Fruit fly (Drosophila melanogaster) whole organism, wandering third instar larva: ENCODE results near the gene spen.
A peak's percentile ranks its signal among the peaks of the same experiment; 100 is the strongest.

Experiments
- Abd-B ChIP-seq: fragments of >200 bp; optimal IDR thresholded peaks from 2 replicates; lab custom pipeline; 2017; ENCODE audit warnings: missing biosample characterization, missing genetic modification characterization
- CG32264 ChIP-seq: fragments of 200-800 bp; sonication (Bioruptor generic); optimal IDR thresholded peaks from 2 replicates; lab custom pipeline; 2016; ENCODE audit warnings: missing biosample characterization, missing genetic modification characterization
- CG9705 ChIP-seq: fragments of 200-800 bp; sonication (Bioruptor generic); optimal IDR thresholded peaks from 2 replicates; lab custom pipeline; 2018; ENCODE audit warnings: missing biosample characterization, mild to moderate bottlenecking, missing genetic modification characterization
- CrebA ChIP-seq: fragments of 200-800 bp; sonication (Bioruptor generic); optimal IDR thresholded peaks from 2 replicates; lab custom pipeline; 2016; ENCODE audit warnings: missing biosample characterization, mild to moderate bottlenecking, missing genetic modification characterization, borderline replicate concordance
- Dfd ChIP-seq: fragments of >200 bp; optimal IDR thresholded peaks from 2 replicates; lab custom pipeline; 2017; ENCODE audit warnings: missing biosample characterization, missing genetic modification characterization
- Dif ChIP-seq: fragments of 200-275, 200-300 bp; sonication (Bioruptor generic); optimal IDR thresholded peaks from 2 replicates; lab custom pipeline; 2018; ENCODE audit warnings: missing biosample characterization, missing genetic modification characterization; ENCODE audit not compliant: partially characterized antibody
- GATAd ChIP-seq: sonication (Bioruptor generic); optimal IDR thresholded peaks from 2 replicates; lab custom pipeline; 2016; ENCODE audit warnings: missing biosample characterization, missing genetic modification characterization
- Hnf4 ChIP-seq: fragments of 200-800 bp; sonication (Bioruptor generic); optimal IDR thresholded peaks from 2 replicates; lab custom pipeline; 2016; ENCODE audit warnings: missing biosample characterization, mild to moderate bottlenecking, missing genetic modification characterization
- Hr78 ChIP-seq: fragments of >200 bp; optimal IDR thresholded peaks from 2 replicates; lab custom pipeline; 2017; ENCODE audit warnings: missing biosample characterization, missing genetic modification characterization
- Hr83 ChIP-seq: fragments of 200-300 bp; sonication (Bioruptor generic); optimal IDR thresholded peaks from 2 replicates; lab custom pipeline; 2016; ENCODE audit warnings: missing biosample characterization, mild to moderate bottlenecking, missing genetic modification characterization, moderate library complexity; ENCODE audit not compliant: poor library complexity, severe bottlenecking
- Mio ChIP-seq: sonication (Bioruptor generic); optimal IDR thresholded peaks from 2 replicates; lab custom pipeline; 2016; ENCODE audit warnings: missing biosample characterization, missing genetic modification characterization
- Myc ChIP-seq: fragments of >200 bp; optimal IDR thresholded peaks from 2 replicates; lab custom pipeline; 2017
- N ChIP-seq: fragments of >200 bp; optimal IDR thresholded peaks from 2 replicates; lab custom pipeline; 2018; ENCODE audit warnings: missing biosample characterization, missing external identifiers, missing genetic modification characterization
- OdsH ChIP-seq: fragments of 200-800 bp; sonication (Bioruptor generic); optimal IDR thresholded peaks from 2 replicates; lab custom pipeline; 2016; ENCODE audit warnings: missing biosample characterization, mild to moderate bottlenecking, missing genetic modification characterization
- Rel ChIP-seq, 2 experiments: fragments of 200-800 bp; sonication (Bioruptor generic) in 1 of 2; optimal IDR thresholded peaks; 2 replicates in 1 of 2; 3 replicates in 1 of 2; lab custom pipeline; 2016 to 2019; ENCODE audit warnings: mild to moderate bottlenecking in 2 of 2, missing biosample characterization in 2 of 2, missing genetic modification characterization in 2 of 2, moderate library complexity in 1 of 2
- Vsx2 ChIP-seq: fragments of 200-300, 225-300 bp; sonication (Bioruptor generic); optimal IDR thresholded peaks from 2 replicates; lab custom pipeline; 2018; ENCODE audit warnings: missing biosample characterization, missing genetic modification characterization; ENCODE audit not compliant: partially characterized antibody
- br ChIP-seq: fragments of 200-800 bp; sonication (Bioruptor generic); optimal IDR thresholded peaks from 2 replicates; lab custom pipeline; 2016; ENCODE audit warnings: missing biosample characterization, missing genetic modification characterization
- brk ChIP-seq: fragments of 200-800 bp; sonication (Bioruptor generic); optimal IDR thresholded peaks from 2 replicates; lab custom pipeline; 2016; ENCODE audit warnings: missing biosample characterization, mild to moderate bottlenecking, missing genetic modification characterization
- dl ChIP-seq, 2 experiments: fragments of 175-275, 200-275 bp in 1 of 2; fragments of 200-275 bp in 1 of 2; sonication (Bioruptor generic); optimal IDR thresholded peaks; lab custom pipeline; 2018; ENCODE audit warnings: mild to moderate bottlenecking in 2 of 2, missing biosample characterization in 2 of 2, missing genetic modification characterization in 2 of 2, moderate library complexity in 2 of 2; ENCODE audit not compliant: partially characterized antibody in 2 of 2, insufficient read depth in 1 of 2
- dmrt93B ChIP-seq: fragments of 200-800 bp; sonication (Bioruptor generic); optimal IDR thresholded peaks from 2 replicates; lab custom pipeline; 2018; ENCODE audit warnings: missing biosample characterization, mild to moderate bottlenecking, missing genetic modification characterization
- dsf ChIP-seq: sonication (Bioruptor generic); optimal IDR thresholded peaks from 2 replicates; lab custom pipeline; 2016; ENCODE audit warnings: missing biosample characterization, missing genetic modification characterization, borderline replicate concordance
- fru ChIP-seq: fragments of 200-800 bp; sonication (Bioruptor generic); optimal IDR thresholded peaks from 3 replicates; lab custom pipeline; 2016; ENCODE audit warnings: missing biosample characterization, mild to moderate bottlenecking, missing genetic modification characterization
- h ChIP-seq: fragments of 200-800 bp; sonication (Bioruptor generic); optimal IDR thresholded peaks from 3 replicates; lab custom pipeline; 2016; ENCODE audit warnings: missing biosample characterization, mild to moderate bottlenecking, missing genetic modification characterization
- jim ChIP-seq: fragments of 175-275, 200-325 bp; sonication (Bioruptor generic); optimal IDR thresholded peaks from 2 replicates; lab custom pipeline; 2016; ENCODE audit warnings: missing biosample characterization, mild to moderate bottlenecking, missing genetic modification characterization
- lola ChIP-seq: fragments of >200 bp; optimal IDR thresholded peaks from 2 replicates; lab custom pipeline; 2017; ENCODE audit warnings: missing biosample characterization, missing genetic modification characterization
- psq ChIP-seq: fragments of 200-800 bp; sonication (Bioruptor generic); optimal IDR thresholded peaks from 3 replicates; lab custom pipeline; 2017; ENCODE audit warnings: missing biosample characterization, mild to moderate bottlenecking, missing genetic modification characterization, moderate library complexity
- rgr ChIP-seq: fragments of 200-800 bp; sonication (Bioruptor generic); optimal IDR thresholded peaks from 3 replicates; lab custom pipeline; 2016; ENCODE audit warnings: missing biosample characterization, mild to moderate bottlenecking, missing genetic modification characterization
- sage ChIP-seq: fragments of 200-800 bp; sonication (Bioruptor generic); optimal IDR thresholded peaks from 2 replicates; lab custom pipeline; 2016; ENCODE audit warnings: missing biosample characterization, mild to moderate bottlenecking, missing genetic modification characterization
- sv ChIP-seq: fragments of 200-800 bp; sonication (Bioruptor generic); optimal IDR thresholded peaks from 3 replicates; lab custom pipeline; 2016; ENCODE audit warnings: missing biosample characterization, missing genetic modification characterization
- tai ChIP-seq: sonication (Bioruptor generic); optimal IDR thresholded peaks from 2 replicates; lab custom pipeline; 2016; ENCODE audit warnings: missing biosample characterization, missing genetic modification characterization
- usp ChIP-seq: fragments of >200 bp; optimal IDR thresholded peaks from 2 replicates; lab custom pipeline; 2017; ENCODE audit warnings: missing biosample characterization, missing genetic modification characterization
- woc ChIP-seq: sonication (Bioruptor generic); optimal IDR thresholded peaks from 2 replicates; lab custom pipeline; 2016; ENCODE audit warnings: missing biosample characterization, mild to moderate bottlenecking, missing genetic modification characterization

Gene spen

dm6 chr2L:225386-225682, 66.5 kb downstream of the spen start:
- TF ChIP-seq tai (GFP tag; lab: Kevin White, UChicago) (no peak), N (GFP tag; lab: Kevin White, UChicago) (no peak), dsf (GFP tag; lab: Kevin White, UChicago) (no peak), brk (GFP tag; lab: Kevin White, UChicago) (no peak), CrebA (GFP tag; lab: Kevin White, UChicago) (no peak), dl (GFP tag; optimal IDR thresholded peaks at IDR 0.05; lab: Kevin White, UChicago; ENCODE audit: insufficient read depth in 1 of 2, partially characterized antibody in 2 of 2) (no peak), psq (GFP tag; lab: Kevin White, UChicago) (no peak), lola (GFP tag; lab: Kevin White, UChicago) (no peak), CG9705 (no peak), Abd-B (no peak), Hr78 (GFP tag; lab: Kevin White, UChicago) (no peak)

- TF ChIP-seq Rel (GFP tag; optimal IDR thresholded peaks at IDR 0.05; lab: Kevin White, UChicago) (no peak), Rel (tag; optimal IDR thresholded peaks at IDR 0.05; lab: Kevin White, UChicago) (peak; percentile 76), tai (GFP tag; lab: Kevin White, UChicago) (no peak)
Measured at dm6 chr2L:228246-228645, 69.4 kb downstream of the spen start.

- no peak for TF ChIP-seq Myc
- no peak for TF ChIP-seq Hr78 (GFP tag; lab: Kevin White, UChicago)
- TF ChIP-seq dl (GFP tag; optimal IDR thresholded peaks at IDR 0.05; lab: Kevin White, UChicago; ENCODE audit: insufficient read depth in 1 of 2, partially characterized antibody in 2 of 2) = no peak
- no peak for TF ChIP-seq h
- no peak for TF ChIP-seq OdsH
- no peak for TF ChIP-seq dsf (GFP tag; lab: Kevin White, UChicago)
- TF ChIP-seq Dfd (GFP tag; lab: Kevin White, UChicago) = no peak
- no peak for TF ChIP-seq sage (GFP tag; lab: Kevin White, UChicago)
- no peak for TF ChIP-seq fru (GFP tag; lab: Kevin White, UChicago)
- no peak for TF ChIP-seq dmrt93B (GFP tag; lab: Kevin White, UChicago)
- no peak for TF ChIP-seq CG9705
- no peak for TF ChIP-seq Mio (GFP tag; lab: Kevin White, UChicago)
Measured at dm6 chr2L:232187-232586, 73.4 kb downstream of the spen start, which contains the start of gene CG13693. Gene CG13693, plus strand, starts transcription at chr2L:232487.

- TF ChIP-seq GATAd (GFP tag; lab: Kevin White, UChicago) (no peak), Dfd (GFP tag; lab: Kevin White, UChicago) (peak; percentile 91)
Measured at dm6 chr2L:240176-240769, 81.4 kb downstream of the spen start.

dm6 chr2L:241415-241814, 82.6 kb downstream of the spen start:
- TF ChIP-seq Dif (GFP tag; lab: Kevin White, UChicago) (no peak), Vsx2 (GFP tag; lab: Kevin White, UChicago) (no peak), Dfd (GFP tag; lab: Kevin White, UChicago) (peak; percentile 91)
- TF ChIP-seq, all 38 proteins: peak for 1

- no peak for TF ChIP-seq Hnf4 (GFP tag; lab: Kevin White, UChicago)
- no peak for TF ChIP-seq woc (GFP tag; lab: Kevin White, UChicago)
- TF ChIP-seq Myc = no peak
- TF ChIP-seq br (GFP tag; lab: Kevin White, UChicago) = no peak
- TF ChIP-seq Abd-B = no peak
- no peak for TF ChIP-seq dmrt93B (GFP tag; lab: Kevin White, UChicago)
- no peak for TF ChIP-seq rgr (GFP tag; lab: Kevin White, UChicago)
- no peak for TF ChIP-seq sage (GFP tag; lab: Kevin White, UChicago)
Measured at dm6 chr2L:243123-243522, 84.3 kb downstream of the spen start.

dm6 chr2L:243819-244218, 85.0 kb downstream of the spen start:
- no peak for TF ChIP-seq Hr83 (GFP tag; lab: Kevin White, UChicago)
- TF ChIP-seq Mio (GFP tag; lab: Kevin White, UChicago) = no peak
- TF ChIP-seq CG32264 (GFP tag; lab: Kevin White, UChicago) = no peak
- no peak for TF ChIP-seq sage (GFP tag; lab: Kevin White, UChicago)
- TF ChIP-seq lola (GFP tag; lab: Kevin White, UChicago) = no peak
- TF ChIP-seq Rel (GFP tag; optimal IDR thresholded peaks at IDR 0.05; lab: Kevin White, UChicago) = no peak
- no peak for TF ChIP-seq Rel (tag; optimal IDR thresholded peaks at IDR 0.05; lab: Kevin White, UChicago)
- TF ChIP-seq Vsx2 (GFP tag; lab: Kevin White, UChicago) = no peak
- TF ChIP-seq sv (GFP tag; lab: Kevin White, UChicago) = no peak
- no peak for TF ChIP-seq Hr78 (GFP tag; lab: Kevin White, UChicago)
- no peak for TF ChIP-seq Myc
- no peak for TF ChIP-seq usp (GFP tag; lab: Kevin White, UChicago)
- no peak for TF ChIP-seq h
- no peak for TF ChIP-seq rgr (GFP tag; lab: Kevin White, UChicago)
- no peak for TF ChIP-seq CrebA (GFP tag; lab: Kevin White, UChicago)
- TF ChIP-seq Dfd (GFP tag; lab: Kevin White, UChicago) = no peak
- TF ChIP-seq br (GFP tag; lab: Kevin White, UChicago) = no peak
- no peak for TF ChIP-seq OdsH
- TF ChIP-seq jim = no peak
- no peak for TF ChIP-seq tai (GFP tag; lab: Kevin White, UChicago)
- no peak for TF ChIP-seq GATAd (GFP tag; lab: Kevin White, UChicago)
